Fruit fly (Drosophila melanogaster) whole organism, embryonic: ENCODE results near the gene stac.

Source experiments
- Ada2b ChIP-seq: fragments of 200-800 bp; sonication (Bioruptor generic); IDR thresholded peaks from 2 replicates; pipeline ENCODE4 v1.3.6; 2022; ENCODE audit warnings: missing biosample characterization, missing genetic modification characterization
- Bteb2 ChIP-seq: fragments of 200-800 bp; sonication (Bioruptor generic); optimal IDR thresholded peaks from 2 replicates; lab custom pipeline; 2016; ENCODE audit warnings: missing biosample characterization, missing genetic modification characterization
- C15 ChIP-seq: fragments of 200-800 bp; sonication (Bioruptor generic); IDR thresholded peaks from 3 replicates; pipeline ENCODE4 v1.3.6; 2022; ENCODE audit warnings: missing biosample characterization, missing genetic modification characterization
- CG1024 ChIP-seq: fragments of 200-800 bp; sonication (Bioruptor generic); IDR thresholded peaks from 2 replicates; pipeline ENCODE4 v1.3.6; 2022; ENCODE audit warnings: missing biosample characterization, missing genetic modification characterization
- CG10321 ChIP-seq: fragments of 200-800 bp; sonication (Bioruptor generic); IDR thresholded peaks from 2 replicates; pipeline ENCODE4 v1.3.6; 2022; ENCODE audit warnings: missing biosample characterization, missing genetic modification characterization
- CG10431 ChIP-seq: fragments of 200-800 bp; sonication (Bioruptor generic); optimal IDR thresholded peaks from 3 replicates; lab custom pipeline; 2018; ENCODE audit warnings: missing biosample characterization, mild to moderate bottlenecking, missing genetic modification characterization
- CG10462 ChIP-seq: fragments of 200-800 bp; sonication (Bioruptor generic); optimal IDR thresholded peaks from 2 replicates; lab custom pipeline; 2016; ENCODE audit warnings: missing biosample characterization, missing genetic modification characterization
- CG12219 ChIP-seq: fragments of 200-800 bp; sonication (Bioruptor generic); optimal IDR thresholded peaks from 3 replicates; lab custom pipeline; 2018; ENCODE audit warnings: missing biosample characterization, mild to moderate bottlenecking, missing genetic modification characterization
- CG1233 ChIP-seq: fragments of 200-800 bp; sonication (Bioruptor generic); optimal IDR thresholded peaks from 4 replicates; lab custom pipeline; 2018; ENCODE audit warnings: missing biosample characterization, mild to moderate bottlenecking, missing genetic modification characterization
- CG12391 ChIP-seq: fragments of 200-800 bp; sonication (Bioruptor generic); optimal IDR thresholded peaks from 3 replicates; lab custom pipeline; 2018; ENCODE audit warnings: missing biosample characterization, mild to moderate bottlenecking, missing genetic modification characterization, moderate library complexity
- CG13424 ChIP-seq: fragments of 200-800 bp; sonication (Bioruptor generic); optimal IDR thresholded peaks from 2 replicates; lab custom pipeline; 2019; ENCODE audit warnings: missing biosample characterization, mild to moderate bottlenecking, missing genetic modification characterization, moderate library complexity
- CG14050 ChIP-seq: fragments of 200-800 bp; sonication (Bioruptor generic); IDR thresholded peaks from 3 replicates; pipeline ENCODE4 v1.3.6; 2022; ENCODE audit warnings: missing biosample characterization, missing genetic modification characterization
- CG15269 ChIP-seq: fragments of 200-800 bp; sonication (Bioruptor generic); optimal IDR thresholded peaks from 2 replicates; lab custom pipeline; 2018; ENCODE audit warnings: missing biosample characterization, mild to moderate bottlenecking, missing genetic modification characterization, moderate library complexity
- CG15514 ChIP-seq: fragments of 200-800 bp; sonication (Bioruptor generic); optimal IDR thresholded peaks from 3 replicates; lab custom pipeline; 2017; ENCODE audit warnings: missing biosample characterization, missing genetic modification characterization, mild to moderate bottlenecking, moderate library complexity, missing genetic modification reagents
- CG2129 ChIP-seq: fragments of 200-800 bp; sonication (Bioruptor generic); IDR thresholded peaks from 2 replicates; pipeline ENCODE4 v1.3.6; 2022; ENCODE audit warnings: missing biosample characterization, missing genetic modification characterization; ENCODE audit not compliant: partially characterized antibody
- CG2678 ChIP-seq: fragments of 200-800 bp; sonication (Bioruptor generic); optimal IDR thresholded peaks from 3 replicates; lab custom pipeline; 2019; ENCODE audit warnings: missing biosample characterization, mild to moderate bottlenecking, missing genetic modification characterization, moderate library complexity
- CG30020 ChIP-seq: fragments of 200-800 bp; optimal IDR thresholded peaks from 2 replicates; lab custom pipeline; 2019; ENCODE audit warnings: missing biosample characterization, mild to moderate bottlenecking, missing genetic modification characterization, moderate library complexity
- CG3407 ChIP-seq: fragments of 200-800 bp; sonication (Bioruptor generic); optimal IDR thresholded peaks from 2 replicates; lab custom pipeline; 2018; ENCODE audit warnings: missing biosample characterization, mild to moderate bottlenecking, missing genetic modification characterization
- CG42726 ChIP-seq: fragments of 200-800 bp; sonication (Bioruptor generic); IDR thresholded peaks from 2 replicates; pipeline ENCODE4 v1.3.6; 2022; ENCODE audit warnings: missing biosample characterization, missing genetic modification characterization; ENCODE audit not compliant: partially characterized antibody
- CG4360 ChIP-seq: fragments of 200-800 bp; sonication (Bioruptor generic); IDR thresholded peaks from 2 replicates; pipeline ENCODE4 v1.3.6; 2022; ENCODE audit warnings: missing biosample characterization, missing genetic modification characterization
- CG6654 ChIP-seq: fragments of 200-800 bp; sonication (Bioruptor generic); optimal IDR thresholded peaks from 2 replicates; lab custom pipeline; 2017; ENCODE audit warnings: missing biosample characterization, mild to moderate bottlenecking, missing genetic modification characterization
- CG6791 ChIP-seq: fragments of 200-800 bp; sonication (Bioruptor generic); IDR thresholded peaks from 3 replicates; pipeline ENCODE4 v1.3.6; 2022; ENCODE audit warnings: missing biosample characterization, missing genetic modification characterization; ENCODE audit not compliant: partially characterized antibody
- CG7271 ChIP-seq: fragments of 200-800 bp; sonication (Bioruptor generic); optimal IDR thresholded peaks from 2 replicates; lab custom pipeline; 2018; ENCODE audit warnings: missing biosample characterization, mild to moderate bottlenecking, missing genetic modification characterization, moderate library complexity
- CG7357 ChIP-seq: fragments of 200-800 bp; sonication (Bioruptor generic); IDR thresholded peaks from 3 replicates; pipeline ENCODE4 v1.3.6; 2022; ENCODE audit warnings: missing biosample characterization, missing genetic modification characterization
- CG7786 ChIP-seq: fragments of 200-800 bp; sonication (Bioruptor generic); optimal IDR thresholded peaks from 2 replicates; lab custom pipeline; 2016; ENCODE audit warnings: missing biosample characterization, missing genetic modification characterization
- Camta ChIP-seq: fragments of 200-800 bp; sonication (Bioruptor generic); optimal IDR thresholded peaks from 2 replicates; lab custom pipeline; 2016; ENCODE audit warnings: missing biosample characterization, missing genetic modification characterization
- Dip2 ChIP-seq: fragments of 200-800 bp; sonication (Bioruptor generic); IDR thresholded peaks from 2 replicates; pipeline ENCODE4 v1.3.6; 2022; ENCODE audit warnings: missing biosample characterization, missing genetic modification characterization
- Doc3 ChIP-seq: fragments of 200-800 bp; sonication (Bioruptor generic); IDR thresholded peaks from 3 replicates; pipeline ENCODE4 v1.3.6; 2022; ENCODE audit warnings: missing biosample characterization, missing genetic modification characterization; ENCODE audit not compliant: partially characterized antibody
- GATAe ChIP-seq: fragments of 200-800 bp; sonication (Bioruptor generic); conservative IDR thresholded peaks from 2 replicates; pipeline ENCODE4 v1.3.6; 2022; ENCODE audit warnings: missing biosample characterization, missing genetic modification characterization
- HmgZ ChIP-seq: fragments of 200-800 bp; sonication (Bioruptor generic); optimal IDR thresholded peaks from 2 replicates; lab custom pipeline; 2018; ENCODE audit warnings: missing biosample characterization, mild to moderate bottlenecking, missing genetic modification characterization
- Hsf ChIP-seq: fragments of 200-800 bp; sonication (Bioruptor generic); optimal IDR thresholded peaks from 3 replicates; lab custom pipeline; 2016; ENCODE audit warnings: missing biosample characterization, missing genetic modification characterization
- Mrtf ChIP-seq: fragments of 200-800 bp; sonication (Bioruptor generic); IDR thresholded peaks from 3 replicates; pipeline ENCODE4 v1.3.6; 2022; ENCODE audit warnings: missing biosample characterization, missing genetic modification characterization
- NC2β ChIP-seq: fragments of 200-800 bp; sonication (Bioruptor generic); optimal IDR thresholded peaks from 2 replicates; lab custom pipeline; 2016; ENCODE audit warnings: missing biosample characterization, missing genetic modification characterization
- Neu2 ChIP-seq: fragments of 200-800 bp; sonication (Bioruptor generic); optimal IDR thresholded peaks from 3 replicates; lab custom pipeline; 2016; ENCODE audit warnings: missing biosample characterization, missing genetic modification characterization, borderline replicate concordance
- Nf-YA ChIP-seq: fragments of 200-800 bp; sonication (Bioruptor generic); IDR thresholded peaks from 2 replicates; pipeline ENCODE4 v1.3.6; 2022; ENCODE audit warnings: missing biosample characterization, missing genetic modification characterization
- PHDP ChIP-seq: fragments of 200-800 bp; sonication (Bioruptor generic); optimal IDR thresholded peaks from 3 replicates; lab custom pipeline; 2018; ENCODE audit warnings: missing biosample characterization, mild to moderate bottlenecking, missing genetic modification characterization, moderate library complexity
- Sox100B ChIP-seq: fragments of 200-800 bp; sonication (Bioruptor generic); optimal IDR thresholded peaks from 3 replicates; lab custom pipeline; 2018; ENCODE audit warnings: missing biosample characterization, mild to moderate bottlenecking, missing genetic modification characterization
- TFAM ChIP-seq: fragments of 200-800 bp; sonication (Bioruptor generic); optimal IDR thresholded peaks from 2 replicates; lab custom pipeline; 2017; ENCODE audit warnings: missing biosample characterization, missing genetic modification characterization, inconsistent platforms
- az2 ChIP-seq: fragments of 200-800 bp; sonication (Bioruptor generic); optimal IDR thresholded peaks from 3 replicates; lab custom pipeline; 2016; ENCODE audit warnings: missing biosample characterization, missing genetic modification characterization
- cato ChIP-seq: fragments of 200-800 bp; sonication (Bioruptor generic); optimal IDR thresholded peaks from 2 replicates; lab custom pipeline; 2016; ENCODE audit warnings: missing biosample characterization, missing genetic modification characterization, borderline replicate concordance
- chif ChIP-seq, 2 experiments: fragments of 200-800 bp; sonication (Bioruptor generic); optimal IDR thresholded peaks; 3 replicates each; lab custom pipeline; 2016; ENCODE audit warnings: missing biosample characterization in 2 of 2, missing genetic modification characterization in 2 of 2
- chm ChIP-seq: fragments of 200-800 bp; sonication (Bioruptor generic); IDR thresholded peaks from 2 replicates; pipeline ENCODE4 v1.3.6; 2022; ENCODE audit warnings: missing biosample characterization, missing genetic modification characterization
- chn ChIP-seq: fragments of 200-800 bp; sonication (Bioruptor generic); optimal IDR thresholded peaks from 2 replicates; lab custom pipeline; 2016; ENCODE audit warnings: missing biosample characterization, missing genetic modification characterization
- da ChIP-seq: fragments of 200-800 bp; sonication (Bioruptor generic); optimal IDR thresholded peaks from 2 replicates; lab custom pipeline; 2016; ENCODE audit warnings: missing biosample characterization, missing genetic modification characterization
- dati ChIP-seq: fragments of 200-800 bp; sonication (Bioruptor generic); IDR thresholded peaks from 2 replicates; pipeline ENCODE4 v1.3.6; 2022; ENCODE audit warnings: missing biosample characterization, missing genetic modification characterization
- dimm ChIP-seq: fragments of 200-800 bp; sonication (Bioruptor generic); IDR thresholded peaks from 2 replicates; pipeline ENCODE4 v1.3.6; 2022; ENCODE audit warnings: missing biosample characterization, missing genetic modification characterization
- eyg ChIP-seq: fragments of 200-800 bp; sonication (Bioruptor generic); optimal IDR thresholded peaks from 3 replicates; lab custom pipeline; 2016; ENCODE audit warnings: missing biosample characterization, missing genetic modification characterization
- fru ChIP-seq: fragments of >200 bp; optimal IDR thresholded peaks from 2 replicates; lab custom pipeline; 2017
- h ChIP-seq: fragments of >200 bp; optimal IDR thresholded peaks from 2 replicates; lab custom pipeline; 2017
- repo ChIP-seq: fragments of 200-800 bp; sonication (Bioruptor generic); optimal IDR thresholded peaks from 2 replicates; lab custom pipeline; 2016; ENCODE audit warnings: missing biosample characterization, missing genetic modification characterization
- ro ChIP-seq: fragments of 200-800 bp; sonication (Bioruptor generic); IDR thresholded peaks from 2 replicates; pipeline ENCODE4 v1.3.6; 2022; ENCODE audit warnings: missing biosample characterization, missing genetic modification characterization
- zf30C ChIP-seq: fragments of 200-800 bp; sonication (Bioruptor generic); optimal IDR thresholded peaks from 3 replicates; lab custom pipeline; 2018; ENCODE audit warnings: missing biosample characterization, mild to moderate bottlenecking, missing genetic modification characterization
- zfh1 ChIP-seq: fragments of 200-800 bp; sonication (Bioruptor generic); IDR thresholded peaks from 3 replicates; pipeline ENCODE4 v1.3.6; 2022; ENCODE audit warnings: missing biosample characterization, missing genetic modification characterization

Gene stac

dm6 chr3R:25074558-25074964, 18.5 kb downstream of the stac start, which contains the start of the genes shams and CG11920 (continued):
- TF ChIP-seq CG1024 (GFP tag; lab: Robert Waterston, UW) (no peak), CG12391 (tag; lab: Kevin White, UChicago) (peak; percentile 66), CG14050 (GFP tag; lab: Robert Waterston, UW) (no peak), chn (GFP tag; lab: Kevin White, UChicago) (no peak), CG10321 (no peak), fru (lab: Kevin White, UChicago) (no peak), CG6791 (GFP tag; lab: Robert Waterston, UW) (0 out of 3 replicates have a peak, but pooled peaks have one; percentile 39), PHDP (peak; percentile 3), az2 (peak; percentile 2), CG7271 (tag; lab: Kevin White, UChicago) (no peak), Mrtf (GFP tag; lab: Robert Waterston, UW) (no peak), Neu2 (GFP tag; lab: Kevin White, UChicago) (no peak), CG7786 (no peak), Doc3 (GFP tag; lab: Robert Waterston, UW) (0 out of 3 replicates have a peak, but pooled peaks have one; percentile 36), CG2129 (GFP tag; lab: Robert Waterston, UW) (no peak), eyg (no peak), ro (GFP tag; lab: Robert Waterston, UW) (no peak), CG42726 (GFP tag; lab: Robert Waterston, UW) (no peak), Hsf (GFP tag; lab: Kevin White, UChicago) (no peak), C15 (GFP tag; lab: Robert Waterston, UW) (no peak), Bteb2 (no peak), cato (GFP tag; lab: Kevin White, UChicago) (no peak), dimm (no peak), CG2678 (tag; lab: Kevin White, UChicago) (no peak), zfh1 (GFP tag; lab: Robert Waterston, UW) (no peak), GATAe (GFP tag; lab: Robert Waterston, UW) (no peak), NC2β (GFP tag; lab: Kevin White, UChicago) (no peak), CG4360 (GFP tag; lab: Robert Waterston, UW) (no peak), CG15269 (tag; lab: Kevin White, UChicago) (no peak), Camta (GFP tag; lab: Kevin White, UChicago) (no peak), chif (GFP tag; optimal IDR thresholded peaks at IDR 0.05; lab: Kevin White, UChicago) (no peak), CG1233 (GFP tag; lab: Kevin White, UChicago) (no peak), repo (GFP tag; lab: Kevin White, UChicago) (no peak), CG10462 (no peak), TFAM (GFP tag; lab: Kevin White, UChicago) (no peak), CG10431 (GFP tag; lab: Kevin White, UChicago) (peak; percentile 24), Ada2b (GFP tag; lab: Robert Waterston, UW) (no peak), chm (GFP tag; lab: Robert Waterston, UW) (no peak), da (GFP tag; lab: Kevin White, UChicago) (no peak), CG3407 (GFP tag; lab: Kevin White, UChicago) (no peak), zf30C (GFP tag; lab: Kevin White, UChicago) (no peak), HmgZ (peak; percentile 23), CG6654 (GFP tag; lab: Kevin White, UChicago) (no peak), CG15514 (GFP tag; lab: Kevin White, UChicago) (no peak), dati (GFP tag; lab: Robert Waterston, UW) (no peak), CG12219 (GFP tag; lab: Kevin White, UChicago) (no peak), h (no peak), Nf-YA (GFP tag; lab: Robert Waterston, UW) (no peak), Sox100B (GFP tag; lab: Kevin White, UChicago) (no peak), Dip2 (no peak), CG13424 (tag; lab: Kevin White, UChicago) (peak; percentile 12), CG30020 (tag; lab: Kevin White, UChicago) (peak; percentile 97), CG7357 (GFP tag; lab: Robert Waterston, UW) (no peak)
